Fruit fly (Drosophila melanogaster) whole organism, embryonic: ENCODE measurements around the gene CG4374.

ENCODE experiments used
- CG32532 ChIP-seq: fragments of 200-800 bp; sonication (Bioruptor generic); IDR thresholded peaks from 2 replicates; pipeline ENCODE4 v1.3.6; 2022; ENCODE audit warnings: missing biosample characterization, missing genetic modification characterization
- CG5180 ChIP-seq: fragments of 200-800 bp; sonication (Bioruptor generic); optimal IDR thresholded peaks from 3 replicates; lab custom pipeline; 2017; ENCODE audit warnings: missing biosample characterization, missing genetic modification characterization, mild to moderate bottlenecking, moderate library complexity, missing genetic modification reagents
- CG6791 ChIP-seq: fragments of 200-800 bp; sonication (Bioruptor generic); IDR thresholded peaks from 3 replicates; pipeline ENCODE4 v1.3.6; 2022; ENCODE audit warnings: missing biosample characterization, missing genetic modification characterization; ENCODE audit not compliant: partially characterized antibody
- Hr78 ChIP-seq, 2 experiments: fragments of 200-800 bp in 1 of 2; fragments of >200 bp in 1 of 2; sonication (Bioruptor generic) in 1 of 2; optimal IDR thresholded peaks; 2 replicates each; lab custom pipeline; 2017 to 2019; ENCODE audit warnings: missing biosample characterization in 2 of 2, missing genetic modification characterization in 2 of 2, mild to moderate bottlenecking in 1 of 2, moderate library complexity in 1 of 2
- Sry-δ ChIP-seq: fragments of 200-800 bp; sonication (Bioruptor generic); optimal IDR thresholded peaks from 2 replicates; lab custom pipeline; 2016; ENCODE audit warnings: missing biosample characterization, missing genetic modification characterization
- chm ChIP-seq: fragments of 200-800 bp; sonication (Bioruptor generic); IDR thresholded peaks from 2 replicates; pipeline ENCODE4 v1.3.6; 2022; ENCODE audit warnings: missing biosample characterization, missing genetic modification characterization
- gro ChIP-seq: fragments of 200-800 bp; sonication (Bioruptor generic); optimal IDR thresholded peaks from 2 replicates; lab custom pipeline; 2016; ENCODE audit warnings: missing biosample characterization, missing genetic modification characterization
- odd ChIP-seq: fragments of 200-800 bp; sonication (Bioruptor generic); optimal IDR thresholded peaks from 2 replicates; lab custom pipeline; 2017; ENCODE audit warnings: missing biosample characterization, mild to moderate bottlenecking, missing genetic modification characterization
- pzg ChIP-seq: fragments of 200-800 bp; sonication (Bioruptor generic); optimal IDR thresholded peaks from 3 replicates; lab custom pipeline; 2018; ENCODE audit warnings: missing biosample characterization, mild to moderate bottlenecking, missing genetic modification characterization, moderate library complexity
- slou ChIP-seq: fragments of 200-800 bp; sonication (Bioruptor generic); optimal IDR thresholded peaks from 3 replicates; lab custom pipeline; 2016; ENCODE audit warnings: missing biosample characterization, missing genetic modification characterization

dm6 chr3R:23472011-23472958 is at the start of gene CG4374:
- TF ChIP-seq Hr78 (GFP tag; optimal IDR thresholded peaks at IDR 0.05; lab: Kevin White, UChicago) = no peak
- TF ChIP-seq CG32532 (GFP tag; lab: Robert Waterston, UW) = no peak
- TF ChIP-seq CG6791 (GFP tag; lab: Robert Waterston, UW) = no peak
- TF ChIP-seq CG5180 (GFP tag; lab: Kevin White, UChicago) = no peak
- no peak for TF ChIP-seq pzg
- TF ChIP-seq chm (GFP tag; lab: Robert Waterston, UW) = no peak
- TF ChIP-seq odd (GFP tag; lab: Kevin White, UChicago) = no peak
- no peak for TF ChIP-seq slou
- no peak for TF ChIP-seq Sry-δ
- no peak for TF ChIP-seq gro (GFP tag; lab: Kevin White, UChicago)
